Fruit fly (Drosophila melanogaster): Measurements from ENCODE around the gene CG11313.

Gene CG11313

DNA sequence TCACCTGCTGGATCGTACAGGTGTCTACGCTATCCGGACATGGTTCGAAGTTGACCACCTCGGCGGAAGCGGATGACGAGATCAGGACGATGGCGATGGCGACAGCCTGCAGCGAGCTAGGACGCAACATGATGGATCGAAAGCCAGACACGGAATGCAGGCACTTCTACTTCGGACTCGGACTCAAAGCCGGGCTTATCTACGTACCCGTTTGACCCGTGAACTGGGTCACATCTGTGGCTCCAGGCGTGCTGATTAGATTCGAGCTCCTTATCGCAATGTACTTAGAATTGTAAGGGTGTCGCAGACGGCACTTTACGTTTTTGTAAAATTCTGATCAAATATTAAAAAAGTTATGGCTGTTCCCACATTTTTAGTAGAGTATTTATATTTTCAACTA, 14.1 kb upstream of the CG11313 start, which contains the start of gene Npc2g:
TSS of gene Npc2g (minus strand) at position 160 of the 400 bp plus-strand sequence.
- TF ChIP-seq CrebA (GFP tag; optimal IDR thresholded peaks at IDR 0.05; ENCODE audit: borderline replicate concordance) (no peak), dmrt93B (GFP tag; optimal IDR thresholded peaks at IDR 0.05) (no peak), N (GFP tag; optimal IDR thresholded peaks at IDR 0.05) (no peak), usp (GFP tag; optimal IDR thresholded peaks at IDR 0.05) (no peak), Hr83 (GFP tag; optimal IDR thresholded peaks at IDR 0.05; ENCODE audit: poor library complexity, severe bottlenecking) (no peak), Dfd (GFP tag; optimal IDR thresholded peaks at IDR 0.05) (no peak), HLH106 (tag; optimal IDR thresholded peaks at IDR 0.05) (no peak), Dif (GFP tag; optimal IDR thresholded peaks at IDR 0.05; ENCODE audit: partially characterized antibody) (no peak)

DNA sequence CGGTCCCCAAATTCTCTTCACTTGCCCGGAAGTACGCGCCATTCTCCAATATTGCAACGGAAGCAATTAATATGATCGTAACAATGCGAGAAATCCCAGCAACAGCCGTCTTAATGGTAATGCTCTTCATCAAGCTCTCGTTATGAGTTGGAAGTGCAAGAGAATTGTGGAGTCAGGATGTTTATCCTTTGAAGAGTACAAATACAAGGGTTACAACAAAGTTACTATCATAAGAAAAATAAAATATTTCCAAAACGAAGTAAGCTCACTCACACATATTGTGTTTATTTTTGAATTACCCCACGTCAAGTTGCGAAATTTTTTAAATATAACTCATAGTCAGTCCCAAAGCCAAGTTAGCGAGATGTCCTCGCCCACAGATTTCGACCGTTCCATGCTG, 11.6 kb upstream of the CG11313 start, which contains the start of gene CG15543:
TSS of gene CG15543 (plus strand) at position 301 of the 400 bp plus-strand sequence.
- no peak for TF ChIP-seq h (GFP tag; optimal IDR thresholded peaks at IDR 0.05)

DNA sequence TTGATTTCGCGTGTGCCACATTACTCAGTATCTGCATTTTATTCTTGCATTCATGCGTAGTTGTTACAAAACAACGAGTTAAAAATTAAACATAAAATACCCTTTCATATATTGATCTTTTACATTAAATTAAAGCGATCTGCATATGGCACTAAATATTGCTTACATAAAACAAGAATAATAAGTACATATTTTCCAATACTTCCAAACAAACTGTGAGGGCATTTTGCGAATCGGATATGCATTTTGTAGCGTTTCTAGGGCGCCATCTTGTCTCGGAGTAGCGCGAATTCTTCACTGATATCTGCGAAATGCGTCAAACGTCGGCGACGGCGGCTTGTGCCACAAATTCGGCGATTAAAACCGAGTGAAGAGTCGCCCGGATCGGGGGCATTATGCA, 10.4 kb upstream of the CG11313 start:
- no peak for TF ChIP-seq Sp1 (GFP tag; optimal IDR thresholded peaks at IDR 0.05)
- no peak for TF ChIP-seq usp (GFP tag; optimal IDR thresholded peaks at IDR 0.05)
- TF ChIP-seq Jra (GFP tag; optimal IDR thresholded peaks at IDR 0.05) = no peak
- no peak for TF ChIP-seq Abd-B (GFP tag; optimal IDR thresholded peaks at IDR 0.05)

DNA sequence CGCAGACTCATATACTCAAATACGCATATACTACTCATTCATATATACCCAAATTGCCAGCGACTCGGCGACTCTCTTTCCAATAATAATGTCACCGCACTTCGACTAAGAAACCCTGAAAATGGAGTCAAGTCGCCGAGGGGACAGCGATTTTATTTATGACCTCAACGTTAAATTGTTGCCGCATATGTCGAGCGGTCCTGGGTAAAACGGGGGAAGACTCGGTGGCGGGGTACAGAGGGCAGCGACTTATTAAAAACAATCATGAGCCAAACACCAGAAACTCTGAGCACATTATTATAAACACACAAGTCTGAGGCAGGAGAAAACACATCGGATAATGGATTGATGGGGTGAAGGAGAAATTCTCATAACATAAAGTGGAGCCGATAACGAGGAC, 4.1 kb upstream of the CG11313 start:
- no peak for TF ChIP-seq sage (GFP tag; optimal IDR thresholded peaks at IDR 0.05)
- no peak for TF ChIP-seq Dfd (GFP tag; optimal IDR thresholded peaks at IDR 0.05)

DNA sequence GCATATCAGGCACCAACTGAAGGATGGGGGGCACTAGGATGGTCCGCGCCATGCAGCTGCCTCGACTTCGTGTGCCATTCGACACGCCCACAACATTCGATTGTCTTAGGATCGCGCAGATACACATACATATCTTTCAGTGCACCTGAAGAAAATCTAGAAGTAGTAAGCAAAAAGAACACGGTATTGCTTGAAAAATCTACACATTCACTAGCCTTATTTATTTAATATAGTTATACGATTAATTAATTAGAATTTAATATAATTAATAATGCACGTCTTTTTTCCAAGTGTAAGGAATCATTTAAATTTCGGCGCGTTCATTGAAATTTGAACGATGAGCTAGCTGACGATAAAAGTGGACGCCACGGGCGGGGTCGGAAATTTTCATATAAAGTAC, 3.6 kb upstream of the CG11313 start:
- no peak for TF ChIP-seq dsf (GFP tag; optimal IDR thresholded peaks at IDR 0.05; ENCODE audit: borderline replicate concordance)
- TF ChIP-seq psq (GFP tag; optimal IDR thresholded peaks at IDR 0.05) = no peak
- no peak for TF ChIP-seq Jra (GFP tag; optimal IDR thresholded peaks at IDR 0.05)
- TF ChIP-seq Abd-B (GFP tag; optimal IDR thresholded peaks at IDR 0.05) = no peak
- TF ChIP-seq tai (GFP tag; optimal IDR thresholded peaks at IDR 0.05) = no peak
- TF ChIP-seq CG9705 (GFP tag; optimal IDR thresholded peaks at IDR 0.05) = no peak

DNA sequence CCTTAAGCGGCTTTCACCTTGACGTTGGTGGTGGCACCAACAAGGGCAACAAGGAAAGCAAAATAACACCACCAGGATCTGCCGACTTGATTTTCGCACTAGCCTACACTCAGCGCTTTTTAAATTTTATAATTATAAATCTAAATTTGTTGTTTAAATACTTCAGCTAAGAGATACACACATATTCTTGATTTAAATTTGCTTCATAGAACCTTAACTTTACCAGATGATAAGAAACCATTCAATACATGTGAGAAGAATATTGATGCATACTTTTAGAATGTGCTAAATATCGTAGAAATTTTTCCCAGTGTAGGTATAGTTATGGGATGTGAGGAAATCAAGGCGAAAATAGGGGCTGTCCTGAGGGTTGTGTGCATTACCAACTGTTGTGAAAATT, 2.1 kb upstream of the CG11313 start:
- TF ChIP-seq foxo (GFP tag; optimal IDR thresholded peaks at IDR 0.05) (peak in 1 of 2 experiments; percentile 34), h (GFP tag; optimal IDR thresholded peaks at IDR 0.05) (peak; percentile 21), Jra (GFP tag; optimal IDR thresholded peaks at IDR 0.05) (no peak)

DNA sequence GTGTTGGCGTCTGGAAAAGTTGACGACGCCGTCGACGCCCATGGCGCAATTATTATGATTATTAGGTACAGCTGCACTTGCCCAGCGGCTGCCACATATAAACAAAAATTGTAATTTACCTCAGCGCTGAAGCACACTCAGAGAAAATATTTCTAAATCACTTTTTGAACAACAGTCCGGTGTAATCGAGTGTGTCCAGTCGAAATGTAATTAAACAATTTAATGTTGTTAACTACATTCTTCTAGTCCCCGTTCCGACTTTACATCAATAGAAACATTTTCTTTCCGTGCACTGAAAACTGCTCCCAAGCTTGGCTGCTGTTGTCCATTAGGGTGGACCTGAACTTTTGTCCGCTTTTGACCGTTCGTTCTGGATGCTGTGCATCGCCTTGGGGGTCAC, 2.0 kb downstream of the CG11313 start:
- TF ChIP-seq foxo (GFP tag; optimal IDR thresholded peaks at IDR 0.05) = peak in 1 of 2 experiments; percentile 2
- no peak for TF ChIP-seq jim (GFP tag; optimal IDR thresholded peaks at IDR 0.05)

DNA sequence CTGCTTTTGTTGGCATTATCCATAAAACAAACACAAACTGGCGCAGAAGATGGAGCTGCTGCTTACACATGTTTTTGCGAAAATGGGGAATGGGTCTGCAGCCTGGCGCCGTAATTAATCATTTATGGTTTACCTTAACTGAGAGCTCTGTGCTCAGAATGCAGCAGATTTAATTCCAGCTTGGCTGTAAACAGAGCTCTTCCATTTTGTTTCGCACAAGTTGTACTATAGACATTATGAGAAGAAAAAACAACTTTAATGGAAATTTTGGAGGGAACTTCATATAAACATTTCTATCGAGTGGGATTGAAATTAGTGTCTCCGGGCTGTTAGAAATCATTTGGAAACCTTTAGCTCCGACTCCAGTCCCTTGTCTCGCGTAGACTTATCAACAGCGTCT, 5.2 kb downstream of the CG11313 start, which contains the start of gene eIF4H2:
TSS of gene eIF4H2 (plus strand) at position 301 of the 400 bp plus-strand sequence.
- TF ChIP-seq Sp1 (GFP tag; optimal IDR thresholded peaks at IDR 0.05) = no peak
- no peak for TF ChIP-seq rgr (GFP tag; optimal IDR thresholded peaks at IDR 0.05)
- TF ChIP-seq Hr83 (GFP tag; optimal IDR thresholded peaks at IDR 0.05; ENCODE audit: poor library complexity, severe bottlenecking) = no peak
- no peak for TF ChIP-seq Dif (GFP tag; optimal IDR thresholded peaks at IDR 0.05; ENCODE audit: partially characterized antibody)
- TF ChIP-seq OdsH (GFP tag; optimal IDR thresholded peaks at IDR 0.05) = no peak
- no peak for TF ChIP-seq brk (GFP tag; optimal IDR thresholded peaks at IDR 0.05)
- no peak for TF ChIP-seq CG9705 (GFP tag; optimal IDR thresholded peaks at IDR 0.05)
- no peak for TF ChIP-seq Jra (GFP tag; optimal IDR thresholded peaks at IDR 0.05)
- TF ChIP-seq dl (GFP tag; optimal IDR thresholded peaks at IDR 0.05; ENCODE audit: insufficient read depth in 1 of 2, partially characterized antibody in 2 of 2) = no peak
- no peak for TF ChIP-seq sage (GFP tag; optimal IDR thresholded peaks at IDR 0.05)

Measured in whole organism, wandering third instar larva.